Worm (Caenorhabditis elegans): ENCODE measurements around the gene egl-15.

DNA sequence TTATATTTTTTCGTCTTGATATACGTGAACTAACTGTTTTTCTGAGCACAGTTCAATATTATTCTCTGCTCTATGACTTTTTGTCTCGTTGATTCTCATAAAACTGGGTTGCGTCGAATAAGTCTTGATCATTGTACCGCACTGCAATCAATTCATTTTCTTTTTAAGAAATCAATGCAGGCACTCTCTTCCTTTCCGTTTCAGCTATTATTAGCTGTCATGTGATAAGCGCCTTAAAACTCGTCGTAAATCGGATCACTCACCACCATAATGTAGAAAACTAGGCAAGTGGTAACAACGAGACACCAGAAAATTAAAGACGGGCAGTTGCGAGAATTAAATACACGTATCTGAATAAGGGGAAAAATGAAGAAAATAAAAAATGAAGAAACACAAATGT is 8.8 kb upstream of the egl-15 start:
- TF ChIP-seq him-1 (tag; optimal IDR thresholded peaks at IDR 0.05) (no peak), W03F9.2 (tag; optimal IDR thresholded peaks at IDR 0.05) (no peak)
